Fruit fly (Drosophila melanogaster): ENCODE data around the gene Kcmf1.

Kcmf1 gene

DNA sequence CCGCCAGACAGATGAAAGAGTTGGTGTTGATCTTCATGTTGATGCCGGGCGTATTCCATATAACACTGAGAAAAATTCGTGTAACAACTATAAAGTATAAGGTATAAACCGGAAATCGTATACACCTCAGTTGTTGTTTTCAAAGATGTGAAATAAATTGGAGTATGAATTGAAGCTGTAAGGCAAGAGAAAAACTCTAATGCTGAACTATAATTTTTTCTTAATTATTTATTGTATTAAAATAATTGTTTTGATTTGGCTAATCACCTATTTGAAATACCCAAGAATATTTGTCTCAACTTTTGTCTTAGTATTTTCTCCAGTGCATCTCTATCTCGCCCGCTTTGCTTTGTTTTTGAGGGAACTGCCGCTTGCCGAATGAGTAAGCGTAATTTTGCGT lies 54.4 kb downstream of the Kcmf1 start (continued):
- TF ChIP-seq CG18011 (GFP tag; optimal IDR thresholded peaks at IDR 0.05): no peak
- TF ChIP-seq fd102C (GFP tag; optimal IDR thresholded peaks at IDR 0.05): no peak
- peak; percentile 18 for TF ChIP-seq CG6813 (GFP tag; optimal IDR thresholded peaks at IDR 0.05)
- 0 out of 2 replicates have a peak, but pooled peaks have one; percentile 16 for TF ChIP-seq ro (GFP tag; IDR thresholded peaks at IDR 0.05)
- TF ChIP-seq CG30403 (GFP tag; optimal IDR thresholded peaks at IDR 0.05): peak; percentile 67
- 0 out of 2 replicates have a peak, but pooled peaks have one; percentile 10 for TF ChIP-seq ap (GFP tag; IDR thresholded peaks at IDR 0.05)
- TF ChIP-seq sqz (GFP tag; optimal IDR thresholded peaks at IDR 0.05): peak; percentile 11
- peak; percentile 77 for TF ChIP-seq CG17361 (GFP tag; IDR thresholded peaks at IDR 0.05)
- TF ChIP-seq gfzf (GFP tag; optimal IDR thresholded peaks at IDR 0.05): no peak
- no peak for TF ChIP-seq CG4730 (GFP tag; IDR thresholded peaks at IDR 0.05)
- no peak for TF ChIP-seq Sin3A (optimal IDR thresholded peaks at IDR 0.05)
- peak; percentile 40; the same call in 1 of the 2 replicates for TF ChIP-seq Ada2b (GFP tag; IDR thresholded peaks at IDR 0.05)
- TF ChIP-seq gem (tag; optimal IDR thresholded peaks at IDR 0.05): peak; percentile 85
- TF ChIP-seq CG18619 (GFP tag; optimal IDR thresholded peaks at IDR 0.05): peak; percentile 32
- TF ChIP-seq CG6272 (GFP tag; IDR thresholded peaks at IDR 0.05): no peak
- TF ChIP-seq cad (GFP tag; optimal IDR thresholded peaks at IDR 0.05): no peak
- no peak for TF ChIP-seq caup (GFP tag; optimal IDR thresholded peaks at IDR 0.05; ENCODE audit: severe bottlenecking)
- no peak for TF ChIP-seq gt (GFP tag; IDR thresholded peaks at IDR 0.05)
- peak in 1 of 2 experiments; percentile 32 for TF ChIP-seq eve (GFP tag; optimal IDR thresholded peaks at IDR 0.05)
- peak; percentile 42; the same call in 1 of the 2 replicates for TF ChIP-seq vvl (GFP tag; IDR thresholded peaks at IDR 0.05)
- no peak for TF ChIP-seq Mad (GFP tag; optimal IDR thresholded peaks at IDR 0.05)
- no peak for TF ChIP-seq NC2α (GFP tag; optimal IDR thresholded peaks at IDR 0.05)
- TF ChIP-seq hbn (GFP tag; IDR thresholded peaks at IDR 0.05; ENCODE audit: partially characterized antibody): no peak
- no peak for TF ChIP-seq CG31224 (GFP tag; IDR thresholded peaks at IDR 0.05)
- no peak for TF ChIP-seq NC2β (GFP tag; optimal IDR thresholded peaks at IDR 0.05)
- TF ChIP-seq HHEX (GFP tag; optimal IDR thresholded peaks at IDR 0.05): peak; percentile 46
- no peak for TF ChIP-seq CG2129 (GFP tag; IDR thresholded peaks at IDR 0.05; ENCODE audit: partially characterized antibody)
- peak; percentile 26 for TF ChIP-seq Dek (tag; optimal IDR thresholded peaks at IDR 0.05)
- peak; percentile 62; the same call in 1 of the 2 replicates for TF ChIP-seq Xrp1 (GFP tag; IDR thresholded peaks at IDR 0.05)
- TF ChIP-seq CG11456 (GFP tag; IDR thresholded peaks at IDR 0.05): no peak
- peak; percentile 27 for TF ChIP-seq CG13775 (GFP tag; optimal IDR thresholded peaks at IDR 0.05)
- peak; percentile 44 for TF ChIP-seq CG14710 (tag; optimal IDR thresholded peaks at IDR 0.05)
- peak; percentile 32 for TF ChIP-seq CG12219 (GFP tag; optimal IDR thresholded peaks at IDR 0.05)
- TF ChIP-seq CrebB (tag; optimal IDR thresholded peaks at IDR 0.05): no peak
- TF ChIP-seq CG18262 (tag; optimal IDR thresholded peaks at IDR 0.05): peak; percentile 73
- no peak for TF ChIP-seq lbe (GFP tag; optimal IDR thresholded peaks at IDR 0.05)
- no peak for TF ChIP-seq knrl (GFP tag; IDR thresholded peaks at IDR 0.05; ENCODE audit: partially characterized antibody)
- no peak for TF ChIP-seq CG32767 (GFP tag; IDR thresholded peaks at IDR 0.05)
- TF ChIP-seq lilli (GFP tag; optimal IDR thresholded peaks at IDR 0.05): no peak
- TF ChIP-seq CG8281 (tag; optimal IDR thresholded peaks at IDR 0.05): peak; percentile 28
- no peak for TF ChIP-seq pita (GFP tag; optimal IDR thresholded peaks at IDR 0.05)
- peak; percentile 66 for TF ChIP-seq grau (tag; optimal IDR thresholded peaks at IDR 0.05)
- TF ChIP-seq tin (GFP tag; optimal IDR thresholded peaks at IDR 0.05): peak; percentile 10
- 0 out of 2 replicates have a peak, but pooled peaks have one; percentile 30 for TF ChIP-seq peb (GFP tag; IDR thresholded peaks at IDR 0.05)
- no peak for TF ChIP-seq her (GFP tag; optimal IDR thresholded peaks at IDR 0.05)
- TF ChIP-seq CG11247 (GFP tag; IDR thresholded peaks at IDR 0.05): no peak
- TF ChIP-seq phol (tag; optimal IDR thresholded peaks at IDR 0.05): peak; percentile 83
- TF ChIP-seq CG13287 (GFP tag; IDR thresholded peaks at IDR 0.05; ENCODE audit: partially characterized antibody): no peak
- TF ChIP-seq CG4617 (GFP tag; optimal IDR thresholded peaks at IDR 0.05; ENCODE audit: borderline replicate concordance): no peak
- TF ChIP-seq CG14441 (GFP tag; IDR thresholded peaks at IDR 0.05): no peak
- TF ChIP-seq Dip3 (GFP tag; optimal IDR thresholded peaks at IDR 0.05): no peak
